Fruit fly (Drosophila melanogaster) whole organism, embryonic: Measurements from ENCODE around the gene CG18557.
A peak's percentile ranks its signal among the peaks of the same experiment; 100 is the strongest.

Experiments
- Ada2b ChIP-seq: fragments of 200-800 bp; sonication (Bioruptor generic); IDR thresholded peaks from 2 replicates; pipeline ENCODE4 v1.3.6; 2022; ENCODE audit warnings: missing biosample characterization, missing genetic modification characterization
- CG10267 ChIP-seq: fragments of 200-800 bp; sonication (Bioruptor generic); optimal IDR thresholded peaks from 2 replicates; lab custom pipeline; 2018; ENCODE audit warnings: missing biosample characterization, mild to moderate bottlenecking, missing genetic modification characterization, moderate library complexity
- CG11695 ChIP-seq: fragments of 200-800 bp; sonication (Bioruptor generic); IDR thresholded peaks from 3 replicates; pipeline ENCODE4 v1.3.6; 2022; ENCODE audit warnings: missing biosample characterization, missing genetic modification characterization
- CG12236 ChIP-seq: fragments of 200-800 bp; sonication (Bioruptor generic); optimal IDR thresholded peaks from 2 replicates; lab custom pipeline; 2016; ENCODE audit warnings: missing biosample characterization, missing genetic modification characterization
- CG12391 ChIP-seq: fragments of 200-800 bp; sonication (Bioruptor generic); optimal IDR thresholded peaks from 3 replicates; lab custom pipeline; 2018; ENCODE audit warnings: missing biosample characterization, mild to moderate bottlenecking, missing genetic modification characterization, moderate library complexity
- CG12659 ChIP-seq: fragments of 200-800 bp; sonication (Bioruptor generic); optimal IDR thresholded peaks from 3 replicates; lab custom pipeline; 2017; ENCODE audit warnings: mild to moderate bottlenecking, missing biosample characterization, missing genetic modification reagents, missing genetic modification characterization
- CG12769 ChIP-seq: fragments of 200-800 bp; sonication (Bioruptor generic); optimal IDR thresholded peaks from 2 replicates; lab custom pipeline; 2019; ENCODE audit warnings: missing biosample characterization, mild to moderate bottlenecking, missing genetic modification characterization, moderate library complexity
- CG13296 ChIP-seq: fragments of 200-800 bp; sonication (Bioruptor generic); optimal IDR thresholded peaks from 3 replicates; lab custom pipeline; 2018; ENCODE audit warnings: missing biosample characterization, mild to moderate bottlenecking, missing genetic modification characterization
- CG14667 ChIP-seq: fragments of 200-800 bp; sonication (Bioruptor generic); IDR thresholded peaks from 2 replicates; pipeline ENCODE4 v1.3.6; 2022; ENCODE audit warnings: missing biosample characterization, missing genetic modification characterization
- CG2678 ChIP-seq: fragments of 200-800 bp; sonication (Bioruptor generic); optimal IDR thresholded peaks from 3 replicates; lab custom pipeline; 2019; ENCODE audit warnings: missing biosample characterization, mild to moderate bottlenecking, missing genetic modification characterization, moderate library complexity
- CG2712 ChIP-seq: fragments of 200-800 bp; optimal IDR thresholded peaks from 3 replicates; lab custom pipeline; 2019; ENCODE audit warnings: missing biosample characterization, mild to moderate bottlenecking, missing genetic modification characterization, moderate library complexity
- CG2875 ChIP-seq: fragments of 200-800 bp; sonication (Bioruptor generic); optimal IDR thresholded peaks from 2 replicates; lab custom pipeline; 2017; ENCODE audit warnings: missing biosample characterization, mild to moderate bottlenecking, missing genetic modification characterization, missing genetic modification reagents
- CG30403 ChIP-seq: fragments of 200-800 bp; sonication (Bioruptor generic); optimal IDR thresholded peaks from 3 replicates; lab custom pipeline; 2016; ENCODE audit warnings: missing biosample characterization, missing genetic modification characterization
- CG32532 ChIP-seq: fragments of 200-800 bp; sonication (Bioruptor generic); IDR thresholded peaks from 2 replicates; pipeline ENCODE4 v1.3.6; 2022; ENCODE audit warnings: missing biosample characterization, missing genetic modification characterization
- CG6254 ChIP-seq: fragments of 200-800 bp; sonication (Bioruptor generic); optimal IDR thresholded peaks from 3 replicates; lab custom pipeline; 2017; ENCODE audit warnings: mild to moderate bottlenecking, missing biosample characterization, missing genetic modification reagents, missing genetic modification characterization
- CG6272 ChIP-seq: fragments of 200-800 bp; sonication (Bioruptor generic); IDR thresholded peaks from 2 replicates; pipeline ENCODE4 v1.3.6; 2022; ENCODE audit warnings: missing biosample characterization, missing genetic modification characterization
- CG6813 ChIP-seq: fragments of 200-800 bp; sonication (Bioruptor generic); optimal IDR thresholded peaks from 2 replicates; lab custom pipeline; 2017; ENCODE audit warnings: missing biosample characterization, missing genetic modification characterization, mild to moderate bottlenecking, moderate library complexity, missing genetic modification reagents
- CG7357 ChIP-seq: fragments of 200-800 bp; sonication (Bioruptor generic); IDR thresholded peaks from 3 replicates; pipeline ENCODE4 v1.3.6; 2022; ENCODE audit warnings: missing biosample characterization, missing genetic modification characterization
- CG7556 ChIP-seq: fragments of 200-800 bp; sonication (Bioruptor generic); optimal IDR thresholded peaks from 2 replicates; lab custom pipeline; 2017; ENCODE audit warnings: missing biosample characterization, mild to moderate bottlenecking, missing genetic modification characterization
- D19B ChIP-seq: fragments of 200-800 bp; sonication (Bioruptor generic); optimal IDR thresholded peaks from 2 replicates; lab custom pipeline; 2017; ENCODE audit warnings: missing biosample characterization, mild to moderate bottlenecking, missing genetic modification characterization
- Dad ChIP-seq: fragments of 200-800 bp; sonication (Bioruptor generic); optimal IDR thresholded peaks from 3 replicates; lab custom pipeline; 2016; ENCODE audit warnings: missing biosample characterization, missing genetic modification characterization
- Dbx ChIP-seq: fragments of 200-800 bp; sonication (Bioruptor generic); IDR thresholded peaks from 3 replicates; pipeline ENCODE4 v1.3.6; 2022; ENCODE audit warnings: missing biosample characterization, missing genetic modification characterization
- Mrtf ChIP-seq: fragments of 200-800 bp; sonication (Bioruptor generic); IDR thresholded peaks from 3 replicates; pipeline ENCODE4 v1.3.6; 2022; ENCODE audit warnings: missing biosample characterization, missing genetic modification characterization
- Oli ChIP-seq: fragments of 200-800 bp; sonication (Bioruptor generic); optimal IDR thresholded peaks from 2 replicates; lab custom pipeline; 2018; ENCODE audit warnings: missing biosample characterization, mild to moderate bottlenecking, missing genetic modification characterization, moderate library complexity
- Sox100B ChIP-seq: fragments of 200-800 bp; sonication (Bioruptor generic); optimal IDR thresholded peaks from 3 replicates; lab custom pipeline; 2018; ENCODE audit warnings: missing biosample characterization, mild to moderate bottlenecking, missing genetic modification characterization
- Xrp1 ChIP-seq: fragments of 200-800 bp; sonication (Bioruptor generic); IDR thresholded peaks from 2 replicates; pipeline ENCODE4 v1.3.6; 2022; ENCODE audit warnings: missing biosample characterization, missing genetic modification characterization
- bcd ChIP-seq: fragments of 200-800 bp; sonication (Bioruptor generic); optimal IDR thresholded peaks from 2 replicates; lab custom pipeline; 2017; ENCODE audit warnings: missing biosample characterization, mild to moderate bottlenecking, missing genetic modification characterization
- cato ChIP-seq: fragments of 200-800 bp; sonication (Bioruptor generic); optimal IDR thresholded peaks from 2 replicates; lab custom pipeline; 2016; ENCODE audit warnings: missing biosample characterization, missing genetic modification characterization, borderline replicate concordance
- caup ChIP-seq: fragments of 200-800 bp; sonication (Bioruptor generic); optimal IDR thresholded peaks from 3 replicates; lab custom pipeline; 2017; ENCODE audit warnings: missing biosample characterization, mild to moderate bottlenecking, missing genetic modification characterization, moderate library complexity; ENCODE audit not compliant: severe bottlenecking
- chm ChIP-seq: fragments of 200-800 bp; sonication (Bioruptor generic); IDR thresholded peaks from 2 replicates; pipeline ENCODE4 v1.3.6; 2022; ENCODE audit warnings: missing biosample characterization, missing genetic modification characterization
- dpn ChIP-seq, 2 experiments: fragments of 200-800 bp; sonication (Bioruptor generic); optimal IDR thresholded peaks; 3 replicates each; lab custom pipeline; 2016; ENCODE audit warnings: missing biosample characterization in 2 of 2, missing genetic modification characterization in 2 of 2
- eve ChIP-seq, 2 experiments: fragments of >200 bp; optimal IDR thresholded peaks; 2 replicates each; lab custom pipeline; 2017; ENCODE audit warnings: missing biosample characterization in 2 of 2, missing genetic modification characterization in 2 of 2
- exex ChIP-seq: fragments of 200-800 bp; sonication (Bioruptor generic); optimal IDR thresholded peaks from 4 replicates; lab custom pipeline; 2018; ENCODE audit warnings: missing biosample characterization, mild to moderate bottlenecking, missing genetic modification characterization, moderate library complexity
- fd3F ChIP-seq: fragments of 200-800 bp; sonication (Bioruptor generic); optimal IDR thresholded peaks from 2 replicates; lab custom pipeline; 2018; ENCODE audit warnings: missing biosample characterization, mild to moderate bottlenecking, missing genetic modification characterization, moderate library complexity
- gem ChIP-seq: fragments of 200-800 bp; sonication (Bioruptor generic); optimal IDR thresholded peaks from 2 replicates; lab custom pipeline; 2019; ENCODE audit warnings: missing biosample characterization, mild to moderate bottlenecking, missing genetic modification characterization, moderate library complexity
- gsb-n ChIP-seq: fragments of 200-800 bp; sonication (Bioruptor generic); optimal IDR thresholded peaks from 3 replicates; lab custom pipeline; 2018; ENCODE audit warnings: missing biosample characterization, mild to moderate bottlenecking, missing genetic modification characterization
- kah ChIP-seq: fragments of 200-800 bp; sonication (Bioruptor generic); optimal IDR thresholded peaks from 2 replicates; lab custom pipeline; 2018; ENCODE audit warnings: missing biosample characterization, mild to moderate bottlenecking, missing genetic modification characterization
- ken ChIP-seq: fragments of 200-800 bp; sonication (Bioruptor generic); IDR thresholded peaks from 3 replicates; pipeline ENCODE4 v1.3.6; 2022; ENCODE audit warnings: missing biosample characterization, missing genetic modification characterization
- nau ChIP-seq: fragments of 200-800 bp; sonication (Bioruptor generic); optimal IDR thresholded peaks from 3 replicates; lab custom pipeline; 2017; ENCODE audit warnings: missing biosample characterization, mild to moderate bottlenecking, missing genetic modification characterization, missing genetic modification reagents
- odd ChIP-seq: fragments of 200-800 bp; sonication (Bioruptor generic); optimal IDR thresholded peaks from 2 replicates; lab custom pipeline; 2017; ENCODE audit warnings: missing biosample characterization, mild to moderate bottlenecking, missing genetic modification characterization
- phol ChIP-seq: fragments of 200-800 bp; sonication (Bioruptor generic); optimal IDR thresholded peaks from 3 replicates; lab custom pipeline; 2018; ENCODE audit warnings: missing biosample characterization, mild to moderate bottlenecking, missing genetic modification characterization, moderate library complexity
- prd ChIP-seq, 3 experiments: fragments of >200 bp in 2 of 3; fragments of 200-800 bp in 1 of 3; sonication (Bioruptor generic) in 1 of 3; optimal IDR thresholded peaks in 2 of 3; IDR thresholded peaks in 1 of 3; 2 replicates in 2 of 3; 3 replicates in 1 of 3; pipeline versions ENCODE4 v1.3.6 to Lab custom; 2017 to 2022; ENCODE audit warnings: missing biosample characterization in 1 of 3, missing genetic modification characterization in 1 of 3
- pum ChIP-seq: fragments of 200-800 bp; sonication (Bioruptor generic); optimal IDR thresholded peaks from 2 replicates; lab custom pipeline; 2016; ENCODE audit warnings: missing biosample characterization, missing genetic modification characterization
- row ChIP-seq: fragments of 200-800 bp; sonication (Bioruptor generic); IDR thresholded peaks from 3 replicates; pipeline ENCODE4 v1.3.6; 2022; ENCODE audit warnings: missing biosample characterization, missing genetic modification characterization
- sens ChIP-seq: fragments of 200-800 bp; sonication (Bioruptor generic); peaks from one replicate; lab custom pipeline; 2016; ENCODE audit warnings: missing biosample characterization, missing genetic modification characterization
- slbo ChIP-seq: fragments of 200-800 bp; sonication (Bioruptor generic); IDR thresholded peaks from 2 replicates; pipeline ENCODE4 v1.3.6; 2022; ENCODE audit warnings: missing biosample characterization, missing genetic modification characterization
- tgo ChIP-seq: fragments of 200-800 bp; sonication (Bioruptor generic); IDR thresholded peaks from 3 replicates; pipeline ENCODE4 v1.3.6; 2022; ENCODE audit warnings: missing biosample characterization, missing genetic modification characterization
- trh ChIP-seq: fragments of 200-800 bp; sonication (Bioruptor generic); optimal IDR thresholded peaks from 2 replicates; lab custom pipeline; 2016; ENCODE audit warnings: missing biosample characterization, missing genetic modification characterization

Gene CG18557

DNA sequence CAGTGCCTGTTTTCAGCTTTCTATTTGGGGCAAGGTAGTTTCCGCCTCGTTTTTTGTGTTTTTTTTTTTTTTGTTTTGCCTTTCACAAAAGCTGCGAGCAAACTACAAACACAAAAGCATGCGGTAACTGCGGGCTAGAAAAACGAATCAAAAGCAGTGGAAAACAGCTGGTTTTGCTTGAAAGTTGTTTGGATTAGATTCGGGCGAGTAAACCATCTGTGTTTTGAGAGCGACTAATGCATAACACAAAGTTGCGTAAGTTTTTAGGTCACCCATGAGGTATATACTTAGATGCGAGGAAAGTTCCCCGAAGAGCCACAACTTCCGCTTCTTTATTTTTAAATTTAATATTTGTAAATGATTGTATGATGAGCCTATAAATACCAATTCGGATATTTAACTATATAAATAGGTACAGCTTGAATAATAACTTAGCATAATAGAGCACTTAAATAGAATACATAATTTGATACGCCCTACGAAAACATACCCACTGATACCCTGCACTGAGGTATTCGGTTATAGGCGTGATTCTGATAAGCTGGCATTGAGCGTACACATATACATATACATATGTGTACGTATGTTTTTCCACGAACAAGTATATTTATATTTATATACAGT, 26.9 kb upstream of the CG18557 start (continued):
- TF ChIP-seq Ada2b (GFP tag; lab: Robert Waterston, UW) (peak; percentile 31; the same call in 1 of the 2 replicates), CG12391 (tag; lab: Kevin White, UChicago) (peak; percentile 3), CG2678 (tag; lab: Kevin White, UChicago) (peak; percentile 69), dpn (GFP tag; optimal IDR thresholded peaks at IDR 0.05; lab: Kevin White, UChicago) (peak in 1 of 2 experiments; percentile 13), CG13296 (GFP tag; lab: Kevin White, UChicago) (peak; percentile 55), gem (tag; lab: Kevin White, UChicago) (peak; percentile 63), phol (tag; lab: Kevin White, UChicago) (peak; percentile 19), Sox100B (GFP tag; lab: Kevin White, UChicago) (peak; percentile 19), CG6272 (GFP tag; lab: Robert Waterston, UW) (no peak), chm (0 out of 2 replicates have a peak, but pooled peaks have one; percentile 6), CG2712 (peak; percentile 29), Dbx (GFP tag; lab: Robert Waterston, UW) (peak; percentile 26; the same call in 1 of the 3 replicates), CG6254 (GFP tag; lab: Kevin White, UChicago) (no peak), CG2875 (GFP tag; lab: Kevin White, UChicago) (peak; percentile 1), gsb-n (tag; lab: Kevin White, UChicago) (peak; percentile 31), trh (no peak), CG12769 (tag; lab: Kevin White, UChicago) (peak; percentile 61), caup (GFP tag; lab: Kevin White, UChicago) (peak; percentile 57), row (peak; percentile 61), prd (optimal IDR thresholded peaks at IDR 0.05; lab: Kevin White, UChicago) (no peak), prd (GFP tag; IDR thresholded peaks at IDR 0.05; lab: Robert Waterston, UW) (peak; percentile 31; the same call in 1 of the 3 replicates), CG12236 (GFP tag; lab: Kevin White, UChicago) (no peak), CG30403 (no peak), slbo (GFP tag; lab: Robert Waterston, UW) (peak; percentile 63), fd3F (GFP tag; lab: Kevin White, UChicago) (peak; percentile 67), pum (GFP tag; lab: Kevin White, UChicago) (no peak), CG7556 (GFP tag; lab: Kevin White, UChicago) (peak; percentile 46), exex (tag; lab: Kevin White, UChicago) (peak; percentile 2), Xrp1 (GFP tag; lab: Robert Waterston, UW) (peak; percentile 49; the same call in 1 of the 2 replicates), D19B (GFP tag; lab: Kevin White, UChicago) (peak; percentile 96), Dad (GFP tag; lab: Kevin White, UChicago) (no peak), ken (GFP tag; lab: Robert Waterston, UW) (no peak), CG11695 (GFP tag; lab: Robert Waterston, UW) (peak; percentile 73), tgo (GFP tag; lab: Robert Waterston, UW) (peak; percentile 26; the same call in 1 of the 3 replicates), CG7357 (GFP tag; lab: Robert Waterston, UW) (peak; percentile 33; the same call in 1 of the 3 replicates), CG14667 (GFP tag; lab: Robert Waterston, UW) (peak; percentile 20; the same call in 1 of the 2 replicates), Mrtf (GFP tag; lab: Robert Waterston, UW) (no peak), sens (GFP tag; lab: Kevin White, UChicago) (peak; percentile 85), odd (GFP tag; lab: Kevin White, UChicago) (peak; percentile 16), CG32532 (peak; percentile 16; the same call in 1 of the 2 replicates), eve (GFP tag; optimal IDR thresholded peaks at IDR 0.05; lab: Kevin White, UChicago) (no peak), CG10267 (tag; lab: Kevin White, UChicago) (peak; percentile 5), CG6813 (peak; percentile 42), Oli (tag; lab: Kevin White, UChicago) (peak; percentile 30), CG12659 (peak; percentile 47), kah (GFP tag; lab: Kevin White, UChicago) (no peak), bcd (GFP tag; lab: Kevin White, UChicago) (peak; percentile 16), nau (GFP tag; lab: Kevin White, UChicago) (peak; percentile 30), cato (no peak)
